Worm (Caenorhabditis elegans) whole organism, mixed stage, embryonic: Measurements from ENCODE around the gene gbh-1.

Source experiments
- blmp-1 ChIP-seq: fragments of 150-350 bp; optimal IDR thresholded peaks from 2 replicates; lab custom pipeline; 2014; ENCODE audit warnings: missing biosample characterization, missing genetic modification characterization
- elt-1 ChIP-seq: sonication (generic microtip); optimal IDR thresholded peaks from 2 replicates; lab custom pipeline; 2017; ENCODE audit warnings: missing genetic modification characterization, mild to moderate bottlenecking, missing compliant biosample characterization, antibody characterized with exemption, moderate library complexity, borderline replicate concordance; ENCODE audit not compliant: insufficient read depth
- elt-3 ChIP-seq: fragments of 150-350 bp; optimal IDR thresholded peaks from 2 replicates; lab custom pipeline; 2014; ENCODE audit warnings: missing biosample characterization, missing genetic modification characterization
- lin-13 ChIP-seq: fragments of 150-350 bp; optimal IDR thresholded peaks from 2 replicates; lab custom pipeline; 2014; ENCODE audit warnings: missing biosample characterization, missing genetic modification characterization
- mab-5 ChIP-seq: fragments of 150-350 bp; optimal IDR thresholded peaks from 2 replicates; lab custom pipeline; 2014; ENCODE audit warnings: missing biosample characterization, missing genetic modification characterization
- mep-1 ChIP-seq: fragments of 150-350 bp; optimal IDR thresholded peaks from 2 replicates; lab custom pipeline; 2017; ENCODE audit warnings: missing biosample characterization, missing genetic modification reagents, missing genetic modification characterization, inconsistent platforms
- mls-2 ChIP-seq: sonication (generic microtip); optimal IDR thresholded peaks from 2 replicates; lab custom pipeline; 2016; ENCODE audit warnings: mild to moderate bottlenecking, missing genetic modification characterization, moderate library complexity, missing compliant biosample characterization
- nhr-12 ChIP-seq: fragments of 150-350 bp; optimal IDR thresholded peaks from 2 replicates; lab custom pipeline; 2014; ENCODE audit warnings: missing biosample characterization, missing genetic modification characterization
- nhr-2 ChIP-seq: fragments of 150-350 bp; optimal IDR thresholded peaks from 2 replicates; lab custom pipeline; 2014; ENCODE audit warnings: missing biosample characterization, missing genetic modification characterization
- nhr-28 ChIP-seq: fragments of 150-350 bp; optimal IDR thresholded peaks from 2 replicates; lab custom pipeline; 2014; ENCODE audit warnings: missing biosample characterization, missing genetic modification characterization
- pha-4 ChIP-seq: fragments of 150-350 bp; optimal IDR thresholded peaks from 2 replicates; lab custom pipeline; 2018; ENCODE audit warnings: missing biosample characterization, missing genetic modification reagents, missing genetic modification characterization
- tbx-8 ChIP-seq: fragments of 200-800 bp; sonication (Bioruptor generic); optimal IDR thresholded peaks from 2 replicates; lab custom pipeline; 2018; ENCODE audit warnings: mild to moderate bottlenecking, missing genetic modification characterization, moderate library complexity, missing compliant biosample characterization
- unc-62 ChIP-seq: fragments of 150-350 bp; optimal IDR thresholded peaks from 2 replicates; lab custom pipeline; 2014; ENCODE audit warnings: missing biosample characterization, missing genetic modification reagents, missing genetic modification characterization
- ztf-11 ChIP-seq: fragments of 150-350 bp; optimal IDR thresholded peaks from 2 replicates; lab custom pipeline; 2014; ENCODE audit warnings: missing biosample characterization, missing genetic modification characterization

ce11 chrII:10714262-10714933 is 20.8 kb upstream of the gbh-1 start, which contains the start of the genes dph-2 and C09G5.7:
- TF ChIP-seq elt-1 (tag; lab: Kevin White, UChicago) (no peak), unc-62 (no peak), tbx-8 (GFP tag; lab: Kevin White, UChicago) (no peak), ztf-11 (tag; lab: Kevin White, UChicago) (no peak), mep-1 (tag; lab: Kevin White, UChicago) (no peak), nhr-2 (tag; lab: Kevin White, UChicago) (no peak), nhr-28 (tag; lab: Kevin White, UChicago) (no peak), nhr-12 (tag; lab: Kevin White, UChicago) (no peak), pha-4 (tag; lab: Kevin White, UChicago) (no peak), elt-3 (no peak), lin-13 (tag; lab: Kevin White, UChicago) (no peak), mab-5 (tag; lab: Kevin White, UChicago) (no peak), mls-2 (no peak), blmp-1 (tag; lab: Kevin White, UChicago) (no peak)
